Worm (Caenorhabditis elegans): ENCODE measurements around the gene Y50D7A.10.

Y50D7A.10 gene

DNA sequence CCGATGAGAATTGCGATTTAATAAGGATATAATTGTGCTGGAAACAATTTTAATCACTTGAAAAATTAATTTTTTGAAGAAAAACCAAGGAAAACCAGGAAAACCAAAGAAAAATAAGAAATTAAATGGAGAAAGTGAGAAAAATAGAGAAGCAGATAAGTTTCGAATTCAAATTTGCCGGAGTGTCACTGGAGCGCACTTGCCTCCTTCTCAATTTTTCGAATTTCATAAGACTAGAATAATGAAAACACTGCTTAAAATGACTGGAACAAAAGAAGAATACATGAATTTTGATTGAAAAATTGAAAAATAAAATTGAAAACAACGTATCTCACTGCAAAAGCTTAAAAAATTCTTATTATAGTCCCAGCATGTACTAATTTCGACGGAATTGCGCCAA is 33.2 kb downstream of the Y50D7A.10 start (continued):
- TF ChIP-seq dmd-9 (GFP tag; IDR thresholded peaks at IDR 0.05): no peak
- no peak for TF ChIP-seq ctbp-1 (GFP tag; IDR thresholded peaks at IDR 0.05)
- TF ChIP-seq tra-1 (GFP tag; IDR thresholded peaks at IDR 0.05): no peak

DNA sequence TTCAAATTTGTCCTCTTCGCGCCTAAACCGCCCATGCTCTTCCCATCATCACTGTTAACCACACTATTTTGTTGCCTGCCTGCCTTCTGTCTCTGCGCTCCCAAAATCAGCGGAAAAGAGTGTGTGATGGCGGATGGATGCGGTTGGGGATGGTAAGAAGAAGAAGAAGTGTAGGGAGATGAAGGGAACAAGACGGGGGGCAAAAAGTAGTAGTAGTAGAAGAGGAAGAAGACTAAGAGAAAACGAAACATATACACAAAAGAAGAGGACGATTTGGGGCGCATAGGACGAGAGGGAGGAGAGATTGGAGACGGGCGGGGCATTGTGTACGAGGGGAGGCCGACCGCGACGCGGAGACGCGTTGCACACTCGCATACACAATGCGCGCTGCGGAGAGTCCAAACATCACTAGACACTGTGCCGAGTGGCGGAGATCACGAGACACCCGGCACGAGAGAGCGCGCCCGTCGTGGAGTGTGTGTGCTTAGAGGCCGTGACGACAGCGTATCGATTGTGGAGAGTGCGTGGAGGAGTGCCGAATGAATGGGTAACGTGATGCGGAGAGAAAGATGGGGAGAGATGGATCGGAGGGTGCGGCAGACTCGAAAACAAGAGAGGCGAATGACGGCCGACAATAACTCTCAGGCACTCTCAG is 34.4 kb downstream of the Y50D7A.10 start:
- TF ChIP-seq zag-1 (tag; optimal IDR thresholded peaks at IDR 0.05) (no peak), unc-62 (GFP tag; optimal IDR thresholded peaks at IDR 0.05 in 1 of 2) (peak in 1 of 2 experiments; percentile 100), unc-62 (tag; optimal IDR thresholded peaks at IDR 0.05) (no peak), mes-2 (tag; optimal IDR thresholded peaks at IDR 0.05; ENCODE audit: poor library complexity, severe bottlenecking) (peak; percentile 49), ztf-11 (tag; optimal IDR thresholded peaks at IDR 0.05) (no peak), madf-5 (GFP tag; IDR thresholded peaks at IDR 0.05) (no peak), F44E2.7 (GFP tag; IDR thresholded peaks at IDR 0.05) (0 out of 2 replicates have a peak, but pooled peaks have one; percentile 58), ceh-20 (GFP tag; IDR thresholded peaks at IDR 0.05) (peak; percentile 95), nhr-25 (tag; optimal IDR thresholded peaks at IDR 0.05; ENCODE audit: borderline replicate concordance, insufficient read depth) (peak; percentile 90), mxl-2 (GFP tag; conservative IDR thresholded peaks at IDR 0.05) (no peak), unc-130 (GFP tag; optimal IDR thresholded peaks at IDR 0.05) (no peak), ztf-7 (tag; optimal IDR thresholded peaks at IDR 0.05) (peak; percentile 83), nhr-111 (GFP tag; optimal IDR thresholded peaks at IDR 0.05) (no peak), Y75B8A.6 (GFP tag; IDR thresholded peaks at IDR 0.05) (no peak), duxl-1 (tag; optimal IDR thresholded peaks at IDR 0.05; ENCODE audit: poor library complexity) (peak; percentile 56), mep-1 (tag; optimal IDR thresholded peaks at IDR 0.05) (peak; percentile 96), daf-8 (GFP tag; IDR thresholded peaks at IDR 0.05) (no peak), nhr-77 (tag; optimal IDR thresholded peaks at IDR 0.05) (no peak), hlh-30 (tag; optimal IDR thresholded peaks at IDR 0.05; ENCODE audit: insufficient read depth) (peak; percentile 100), php-3 (GFP tag; IDR thresholded peaks at IDR 0.05) (peak; percentile 72), lin-15B (tag; optimal IDR thresholded peaks at IDR 0.05) (no peak), snpc-4 (tag; optimal IDR thresholded peaks at IDR 0.05) (no peak), F10B5.3 (tag; optimal IDR thresholded peaks at IDR 0.05) (peak; percentile 13), hmg-1.1 (GFP tag; IDR thresholded peaks at IDR 0.05) (peak; percentile 97), ces-1 (GFP tag; optimal IDR thresholded peaks at IDR 0.05) (no peak), daf-12 (tag; optimal IDR thresholded peaks at IDR 0.05) (no peak), lin-38 (GFP tag; IDR thresholded peaks at IDR 0.05) (peak; percentile 83), dpl-1 (GFP tag; optimal IDR thresholded peaks at IDR 0.05) (peak; percentile 52), lim-7 (GFP tag; IDR thresholded peaks at IDR 0.05) (no peak), nhr-6 (tag; optimal IDR thresholded peaks at IDR 0.05) (peak; percentile 78), zip-2 (tag; optimal IDR thresholded peaks at IDR 0.05) (peak; percentile 41), ceh-62 (tag; optimal IDR thresholded peaks at IDR 0.05) (no peak), gei-8 (GFP tag; optimal IDR thresholded peaks at IDR 0.05) (peak; percentile 83), madf-9 (GFP tag; conservative IDR thresholded peaks at IDR 0.05) (peak; percentile 95), spr-3 (GFP tag; optimal IDR thresholded peaks at IDR 0.05) (peak; percentile 86), Y48G9A.11 (GFP tag; IDR thresholded peaks at IDR 0.05) (no peak), arid-1 (GFP tag; conservative IDR thresholded peaks at IDR 0.05) (peak; percentile 57; the same call in 1 of the 2 replicates), nhr-11 (tag; optimal IDR thresholded peaks at IDR 0.05) (peak; percentile 77), dve-1 (tag; optimal IDR thresholded peaks at IDR 0.05; ENCODE audit: insufficient read depth) (peak; percentile 82), F26F4.8 (GFP tag; conservative IDR thresholded peaks at IDR 0.05) (no peak), daf-16 (GFP tag; optimal IDR thresholded peaks at IDR 0.05) (peak; percentile 51 to 61), daf-16 (tag; optimal IDR thresholded peaks at IDR 0.05) (peak; percentile 78), rbr-2 (tag; optimal IDR thresholded peaks at IDR 0.05) (peak; percentile 97), nhr-76 (tag; optimal IDR thresholded peaks at IDR 0.05) (no peak), tag-97 (GFP tag; IDR thresholded peaks at IDR 0.05) (no peak)

All from whole organism, L4 larva.